Fruit fly (Drosophila melanogaster) Kc167 (cell line): ENCODE data around the gene dmGlut.

Experiments used
- Myc ChIP-seq: fragments of >200 bp; optimal IDR thresholded peaks from 2 replicates; lab custom pipeline; 2017; ENCODE audit warnings: missing external identifiers
- insv ChIP-seq: fragments of >200 bp; optimal IDR thresholded peaks from 3 replicates; lab custom pipeline; 2018; ENCODE audit warnings: missing external identifiers
- psq ChIP-seq: fragments of >200 bp; optimal IDR thresholded peaks from 2 replicates; lab custom pipeline; 2017; ENCODE audit warnings: missing external identifiers

DNA sequence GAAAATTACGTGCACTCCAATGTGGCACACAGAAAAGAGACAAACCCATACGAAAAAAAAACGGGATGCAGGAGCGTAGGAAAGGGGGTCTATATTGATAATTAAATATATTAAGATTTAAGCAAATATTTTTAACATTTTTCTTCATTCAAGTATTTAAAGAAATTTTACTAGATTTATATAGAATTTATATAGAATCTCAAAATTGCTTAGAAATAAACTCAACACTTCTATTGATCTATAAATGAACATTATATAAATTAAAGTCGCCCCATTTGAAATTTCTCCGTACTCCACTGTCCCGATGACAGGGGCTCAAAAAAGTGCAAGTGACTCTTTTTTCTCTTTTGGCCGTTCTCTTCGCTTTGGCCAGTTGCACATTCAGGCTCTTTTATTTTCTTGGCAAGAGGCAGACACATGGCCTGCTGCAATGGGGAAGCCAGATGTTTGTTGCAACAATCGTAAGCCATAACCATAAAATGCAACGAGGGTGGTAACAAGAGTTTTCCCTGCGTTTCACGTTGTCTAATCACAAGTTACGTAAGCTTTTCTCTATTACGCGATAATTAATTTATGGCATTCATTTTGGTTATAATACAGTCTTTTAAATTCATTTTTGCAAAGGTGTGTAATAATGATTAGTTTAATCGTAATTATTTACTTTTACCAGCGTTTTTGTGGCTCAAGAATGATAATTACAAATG lies 38.6 kb downstream of the dmGlut start:
- TF ChIP-seq Myc (lab: Kevin White, UChicago) (no peak), insv (lab: Kevin White, UChicago) (no peak), psq (lab: Kevin White, UChicago) (no peak)
